Fruit fly (Drosophila melanogaster): ENCODE data around the gene CG10877.

CG10877 gene

dm6 chr3R:20560668-20561226, 3.1 kb downstream of the CG10877 start, which contains the start of gene CG5191 (continued):
- TF ChIP-seq org-1 (GFP tag; optimal IDR thresholded peaks at IDR 0.05) (no peak), CG12071 (GFP tag; optimal IDR thresholded peaks at IDR 0.05) (no peak), tup (GFP tag; optimal IDR thresholded peaks at IDR 0.05) (no peak), CG6272 (GFP tag; IDR thresholded peaks at IDR 0.05) (no peak), Hr78 (GFP tag; optimal IDR thresholded peaks at IDR 0.05) (peak in 1 of 2 experiments; percentile 32), bcd (GFP tag; optimal IDR thresholded peaks at IDR 0.05) (no peak), toy (GFP tag; IDR thresholded peaks at IDR 0.05) (no peak), dpn (GFP tag; optimal IDR thresholded peaks at IDR 0.05) (no peak), ssp (GFP tag; IDR thresholded peaks at IDR 0.05) (no peak), CHES-1-like (GFP tag; optimal IDR thresholded peaks at IDR 0.05) (no peak), inv (GFP tag; IDR thresholded peaks at IDR 0.05; ENCODE audit: partially characterized antibody) (no peak), Gug (GFP tag; IDR thresholded peaks at IDR 0.05) (no peak), stc (GFP tag; IDR thresholded peaks at IDR 0.05) (no peak), Tbp (GFP tag; optimal IDR thresholded peaks at IDR 0.05) (no peak), dimm (GFP tag; IDR thresholded peaks at IDR 0.05) (no peak), tin (GFP tag; optimal IDR thresholded peaks at IDR 0.05) (no peak), amos (GFP tag; IDR thresholded peaks at IDR 0.05; ENCODE audit: partially characterized antibody) (no peak), Rfx (GFP tag; IDR thresholded peaks at IDR 0.05) (no peak), otp (GFP tag; IDR thresholded peaks at IDR 0.05) (peak; percentile 56; the same call in 1 of the 3 replicates), Ravus (GFP tag; IDR thresholded peaks at IDR 0.05) (no peak), gem (tag; optimal IDR thresholded peaks at IDR 0.05) (no peak)

- no peak for TF ChIP-seq knrl (GFP tag; IDR thresholded peaks at IDR 0.05; ENCODE audit: partially characterized antibody)
- TF ChIP-seq sug (tag; optimal IDR thresholded peaks at IDR 0.05) = peak; percentile 49
- no peak for TF ChIP-seq CG2875 (GFP tag; optimal IDR thresholded peaks at IDR 0.05)
- TF ChIP-seq CG11456 (GFP tag; IDR thresholded peaks at IDR 0.05) = no peak
- no peak for TF ChIP-seq Awh (GFP tag; IDR thresholded peaks at IDR 0.05)
- peak; percentile 6 for TF ChIP-seq CG1233 (GFP tag; optimal IDR thresholded peaks at IDR 0.05)
- peak; percentile 17 for TF ChIP-seq CG15601 (tag; optimal IDR thresholded peaks at IDR 0.05)
- no peak for TF ChIP-seq Hr39 (optimal IDR thresholded peaks at IDR 0.05)
- peak; percentile 31 for TF ChIP-seq CG5180 (GFP tag; optimal IDR thresholded peaks at IDR 0.05)
- TF ChIP-seq tup (GFP tag; optimal IDR thresholded peaks at IDR 0.05) = no peak
- peak; percentile 35 for TF ChIP-seq gem (tag; optimal IDR thresholded peaks at IDR 0.05)
- TF ChIP-seq CG30431 (GFP tag; optimal IDR thresholded peaks at IDR 0.05) = no peak
- no peak for TF ChIP-seq corto (GFP tag; optimal IDR thresholded peaks at IDR 0.05)
- no peak for TF ChIP-seq seq (GFP tag; IDR thresholded peaks at IDR 0.05)
- TF ChIP-seq CG33213 (GFP tag; optimal IDR thresholded peaks at IDR 0.05) = no peak
- TF ChIP-seq CG18599 (GFP tag; optimal IDR thresholded peaks at IDR 0.05) = peak; percentile 0
- TF ChIP-seq E2f1 (GFP tag; IDR thresholded peaks at IDR 0.05) = no peak
- peak; percentile 33 for TF ChIP-seq CG7745 (tag; optimal IDR thresholded peaks at IDR 0.05)
- no peak for TF ChIP-seq fd3F (GFP tag; optimal IDR thresholded peaks at IDR 0.05)
- peak; percentile 22 for TF ChIP-seq CG13775 (GFP tag; optimal IDR thresholded peaks at IDR 0.05)
- no peak for TF ChIP-seq CG31388 (GFP tag; optimal IDR thresholded peaks at IDR 0.05)
- no peak for TF ChIP-seq org-1 (GFP tag; optimal IDR thresholded peaks at IDR 0.05)
- no peak for TF ChIP-seq sr (GFP tag; IDR thresholded peaks at IDR 0.05)
- peak; percentile 3 for TF ChIP-seq CG3281 (GFP tag; optimal IDR thresholded peaks at IDR 0.05)
- TF ChIP-seq CG16779 (GFP tag; IDR thresholded peaks at IDR 0.05) = no peak
- no peak for TF ChIP-seq CG17912 (GFP tag; optimal IDR thresholded peaks at IDR 0.05)
- no peak for TF ChIP-seq ewg (GFP tag; optimal IDR thresholded peaks at IDR 0.05)
- no peak for TF ChIP-seq CG15073 (GFP tag; optimal IDR thresholded peaks at IDR 0.05)
- TF ChIP-seq CG15269 (tag; optimal IDR thresholded peaks at IDR 0.05) = peak; percentile 31
- peak; percentile 27; the same call in 1 of the 2 replicates for TF ChIP-seq vvl (GFP tag; IDR thresholded peaks at IDR 0.05)
- TF ChIP-seq pzg (GFP tag; optimal IDR thresholded peaks at IDR 0.05) = peak; percentile 60
These were observed 3.7 kb downstream of the CG10877 start, which contains the start of gene CG15922 for dm6 chr3R:20560019-20560667. TSS of gene CG15922 (minus strand) at chr3R:20560280.
